Worm (Caenorhabditis elegans): ENCODE results near the gene cin-4.

cin-4 gene

ce11 chrII:7059274-7059757, 21.2 kb downstream of the cin-4 start (continued):
- TF ChIP-seq fos-1 (tag; optimal IDR thresholded peaks at IDR 0.05) (no peak), nhr-48 (tag; optimal IDR thresholded peaks at IDR 0.05) (peak; percentile 45), tra-1 (GFP tag; IDR thresholded peaks at IDR 0.05) (peak; percentile 63; the same call in 1 of the 2 replicates), madf-9 (GFP tag; conservative IDR thresholded peaks at IDR 0.05) (no peak), F49E8.2 (tag; optimal IDR thresholded peaks at IDR 0.05; ENCODE audit: borderline replicate concordance) (no peak), ceh-32 (tag; optimal IDR thresholded peaks at IDR 0.05; ENCODE audit: poor library complexity) (no peak), sdz-12 (GFP tag; optimal IDR thresholded peaks at IDR 0.05) (no peak), nhr-102 (tag; optimal IDR thresholded peaks at IDR 0.05) (no peak), Y105C5A.15 (GFP tag; IDR thresholded peaks at IDR 0.05) (no peak), Y48G9A.11 (GFP tag; IDR thresholded peaks at IDR 0.05) (no peak), unc-130 (GFP tag; optimal IDR thresholded peaks at IDR 0.05) (no peak)

DNA sequence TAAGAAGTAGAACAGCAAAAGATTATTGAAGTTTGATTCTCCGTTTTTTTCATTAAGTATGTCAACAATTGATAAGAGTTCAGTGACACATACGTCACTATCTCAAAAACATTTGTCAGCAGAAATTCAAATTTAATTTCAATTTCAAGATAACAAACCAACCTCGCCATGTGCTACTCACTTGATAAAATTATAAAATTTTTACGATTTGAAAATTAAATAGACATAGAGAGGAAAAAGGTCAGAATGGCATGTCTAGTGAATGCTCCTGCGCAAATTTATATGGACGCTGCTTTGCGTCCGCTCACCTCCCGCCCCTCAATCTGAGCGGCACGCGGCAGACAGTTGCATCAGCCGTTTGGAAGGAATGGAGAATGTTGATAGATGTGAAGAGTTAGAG, 22.1 kb downstream of the cin-4 start:
- TF ChIP-seq F37D6.2 (tag; optimal IDR thresholded peaks at IDR 0.05) (no peak), nhr-111 (GFP tag; optimal IDR thresholded peaks at IDR 0.05) (no peak), ceh-20 (GFP tag; IDR thresholded peaks at IDR 0.05) (peak; percentile 42; the same call in 1 of the 2 replicates), sdz-12 (GFP tag; optimal IDR thresholded peaks at IDR 0.05) (no peak), nhr-11 (tag; optimal IDR thresholded peaks at IDR 0.05) (peak; percentile 29), snpc-1.2 (GFP tag; IDR thresholded peaks at IDR 0.05) (no peak), dmd-8 (GFP tag; IDR thresholded peaks at IDR 0.05) (no peak), mxl-2 (GFP tag; conservative IDR thresholded peaks at IDR 0.05) (no peak), vab-7 (GFP tag; IDR thresholded peaks at IDR 0.05) (no peak), F10B5.3 (tag; optimal IDR thresholded peaks at IDR 0.05) (no peak), mxl-3 (GFP tag; optimal IDR thresholded peaks at IDR 0.05) (peak; percentile 83), mdt-29 (GFP tag; IDR thresholded peaks at IDR 0.05) (no peak), nhr-41 (GFP tag; IDR thresholded peaks at IDR 0.05) (peak; percentile 77), nhr-48 (tag; optimal IDR thresholded peaks at IDR 0.05) (peak; percentile 85), fos-1 (tag; optimal IDR thresholded peaks at IDR 0.05) (no peak), pqm-1 (tag; optimal IDR thresholded peaks at IDR 0.05) (peak; percentile 91), php-3 (GFP tag; IDR thresholded peaks at IDR 0.05) (peak; percentile 96), nhr-28 (tag; optimal IDR thresholded peaks at IDR 0.05) (peak; percentile 28), nhr-10 (tag; optimal IDR thresholded peaks at IDR 0.05) (no peak), daf-8 (GFP tag; IDR thresholded peaks at IDR 0.05) (no peak), mep-1 (tag; optimal IDR thresholded peaks at IDR 0.05) (no peak), spr-1 (tag; optimal IDR thresholded peaks at IDR 0.05) (no peak), fkh-10 (GFP tag; optimal IDR thresholded peaks at IDR 0.05) (no peak), dmd-6 (GFP tag; IDR thresholded peaks at IDR 0.05) (peak; percentile 98), dve-1 (tag; optimal IDR thresholded peaks at IDR 0.05; ENCODE audit: insufficient read depth) (peak; percentile 84), zip-2 (tag; optimal IDR thresholded peaks at IDR 0.05) (peak; percentile 14), attf-4 (tag; optimal IDR thresholded peaks at IDR 0.05) (no peak), Y75B8A.6 (GFP tag; IDR thresholded peaks at IDR 0.05) (no peak), egl-27 (tag; optimal IDR thresholded peaks at IDR 0.05) (no peak), gei-8 (GFP tag; optimal IDR thresholded peaks at IDR 0.05) (no peak), nhr-25 (tag; optimal IDR thresholded peaks at IDR 0.05; ENCODE audit: borderline replicate concordance, insufficient read depth) (no peak), spr-3 (GFP tag; optimal IDR thresholded peaks at IDR 0.05) (no peak), T20F7.1 (GFP tag; optimal IDR thresholded peaks at IDR 0.05) (peak; percentile 57), mdl-1 (tag; optimal IDR thresholded peaks at IDR 0.05) (peak in 1 of 2 experiments; percentile 68), zfp-3 (GFP tag; conservative IDR thresholded peaks at IDR 0.05) (peak; percentile 77), ces-1 (GFP tag; optimal IDR thresholded peaks at IDR 0.05) (no peak), lin-13 (GFP tag; optimal IDR thresholded peaks at IDR 0.05) (no peak), unc-130 (GFP tag; optimal IDR thresholded peaks at IDR 0.05) (no peak), aly-2 (tag; optimal IDR thresholded peaks at IDR 0.05) (no peak), Y48G9A.11 (GFP tag; IDR thresholded peaks at IDR 0.05) (no peak), cey-2 (tag; optimal IDR thresholded peaks at IDR 0.05; ENCODE audit: borderline replicate concordance, insufficient read depth) (no peak), ceh-82 (tag; optimal IDR thresholded peaks at IDR 0.05) (no peak)

All from whole organism, L4 larva.